Worm (Caenorhabditis elegans) whole organism, young adult: ENCODE measurements around the gene F48B9.3.

Experiments used
- B0336.3 ChIP-seq: fragments of 200-800 bp; sonication (Bioruptor generic); IDR thresholded peaks from 2 replicates; pipeline ENCODE4 v1.3.6; 2022; ENCODE audit warnings: missing genetic modification characterization, missing compliant biosample characterization
- C06A6.2 ChIP-seq: fragments of 200-800 bp; sonication (Bioruptor generic); conservative IDR thresholded peaks from 2 replicates; pipeline ENCODE4 v1.3.6; 2022; ENCODE audit warnings: missing genetic modification characterization, missing compliant biosample characterization
- D2030.7 ChIP-seq: fragments of 200-800 bp; sonication (Bioruptor generic); IDR thresholded peaks from 2 replicates; pipeline ENCODE4 v1.3.6; 2022; ENCODE audit warnings: missing genetic modification reagents, missing genetic modification characterization, missing compliant biosample characterization
- F37B4.10 ChIP-seq: fragments of 200-800 bp; sonication (Bioruptor generic); IDR thresholded peaks from 2 replicates; pipeline ENCODE4 v1.3.6; 2022; ENCODE audit warnings: missing genetic modification characterization, missing compliant biosample characterization
- F52B5.7 ChIP-seq: sonication (generic microtip); optimal IDR thresholded peaks from 2 replicates; lab custom pipeline; 2016; ENCODE audit warnings: mild to moderate bottlenecking, missing genetic modification characterization, missing compliant biosample characterization
- F55B11.4 ChIP-seq: sonication (generic microtip); optimal IDR thresholded peaks from 2 replicates; lab custom pipeline; 2016; ENCODE audit warnings: missing compliant biosample characterization, missing genetic modification characterization, borderline replicate concordance; ENCODE audit not compliant: insufficient read depth
- F57A8.1 ChIP-seq: fragments of 200-800 bp; sonication (Bioruptor generic); optimal IDR thresholded peaks from 2 replicates; lab custom pipeline; 2018; ENCODE audit warnings: mild to moderate bottlenecking, missing genetic modification characterization, moderate library complexity, missing compliant biosample characterization
- Y53G8AR.9 ChIP-seq: fragments of 200-800 bp; sonication (Bioruptor generic); conservative IDR thresholded peaks from 2 replicates; pipeline ENCODE4 v1.3.6; 2022; ENCODE audit warnings: missing genetic modification reagents, missing genetic modification characterization, missing compliant biosample characterization
- Y67H2A.10 ChIP-seq: fragments of 200-800 bp; sonication (Bioruptor generic); conservative IDR thresholded peaks from 2 replicates; pipeline ENCODE4 v1.3.6; 2022; ENCODE audit warnings: missing genetic modification reagents, missing genetic modification characterization, missing compliant biosample characterization
- Y79H2A.3 ChIP-seq: fragments of 200-800 bp; sonication (Bioruptor generic); conservative IDR thresholded peaks from 2 replicates; pipeline ENCODE4 v1.3.6; 2022; ENCODE audit warnings: missing genetic modification reagents, missing genetic modification characterization, missing compliant biosample characterization
- ZK185.1 ChIP-seq: sonication (generic microtip); optimal IDR thresholded peaks from 2 replicates; lab custom pipeline; 2016; ENCODE audit warnings: mild to moderate bottlenecking, missing genetic modification characterization, missing compliant biosample characterization; ENCODE audit not compliant: poor library complexity, severe bottlenecking
- cebp-1 ChIP-seq, 2 experiments: fragments of 200-800 bp in 1 of 2; sonication (Bioruptor generic) in 1 of 2; sonication (generic microtip) in 1 of 2; IDR thresholded peaks in 1 of 2; optimal IDR thresholded peaks in 1 of 2; 2 replicates each; pipeline versions ENCODE4 v1.3.6 to Lab custom; 2017 to 2022; ENCODE audit warnings: missing compliant biosample characterization in 2 of 2, missing genetic modification characterization in 2 of 2, mild to moderate bottlenecking in 1 of 2, missing genetic modification reagents in 1 of 2, moderate library complexity in 1 of 2
- ceh-100 ChIP-seq: fragments of 200-800 bp; sonication (Bioruptor generic); IDR thresholded peaks from 2 replicates; pipeline ENCODE4 v1.3.6; 2022; ENCODE audit warnings: missing genetic modification reagents, missing genetic modification characterization, missing compliant biosample characterization
- ceh-27 ChIP-seq: fragments of 200-800 bp; sonication (Bioruptor generic); optimal IDR thresholded peaks from 2 replicates; lab custom pipeline; 2018; ENCODE audit warnings: mild to moderate bottlenecking, missing genetic modification characterization, moderate library complexity, missing compliant biosample characterization
- ceh-91 ChIP-seq: fragments of 200-800 bp; sonication (Bioruptor generic); IDR thresholded peaks from 2 replicates; pipeline ENCODE4 v1.3.6; 2022; ENCODE audit warnings: missing genetic modification reagents, missing genetic modification characterization, missing compliant biosample characterization
- dox-1 ChIP-seq: fragments of 200-800 bp; sonication (Bioruptor generic); IDR thresholded peaks from 2 replicates; pipeline ENCODE4 v1.3.6; 2022; ENCODE audit warnings: missing genetic modification reagents, missing genetic modification characterization, missing compliant biosample characterization
- egl-18 ChIP-seq: fragments of 200-800 bp; sonication (Bioruptor generic); IDR thresholded peaks from 2 replicates; pipeline ENCODE4 v1.3.6; 2022; ENCODE audit warnings: missing genetic modification reagents, missing genetic modification characterization, missing compliant biosample characterization
- egl-44 ChIP-seq: fragments of 200-800 bp; sonication (Bioruptor generic); IDR thresholded peaks from 2 replicates; pipeline ENCODE4 v1.3.6; 2022; ENCODE audit warnings: missing genetic modification reagents, missing genetic modification characterization, missing compliant biosample characterization
- fkh-3 ChIP-seq: sonication (generic microtip); optimal IDR thresholded peaks from 2 replicates; lab custom pipeline; 2016; ENCODE audit warnings: mild to moderate bottlenecking, missing genetic modification characterization, missing compliant biosample characterization
- him-1 ChIP-seq: sonication (generic microtip); optimal IDR thresholded peaks from 2 replicates; lab custom pipeline; 2016; ENCODE audit warnings: missing genotype, missing genetic modification reagents, missing genetic modification characterization, missing compliant biosample characterization
- let-526 ChIP-seq: fragments of 200-800 bp; sonication (Bioruptor generic); IDR thresholded peaks from 2 replicates; pipeline ENCODE4 v1.3.6; 2022; ENCODE audit warnings: missing genetic modification reagents, missing genetic modification characterization, missing compliant biosample characterization
- let-607 ChIP-seq, 2 experiments: fragments of 200-800 bp in 1 of 2; sonication (Bioruptor generic) in 1 of 2; sonication (generic microtip) in 1 of 2; optimal IDR thresholded peaks; 2 replicates each; lab custom pipeline; 2016 to 2018; ENCODE audit warnings: mild to moderate bottlenecking in 2 of 2, missing compliant biosample characterization in 2 of 2, missing genetic modification characterization in 2 of 2, moderate library complexity in 2 of 2, missing genotype in 1 of 2
- lin-35 ChIP-seq, 3 experiments: fragments of 150-350 bp in 2 of 3; sonication (generic microtip) in 1 of 3; optimal IDR thresholded peaks; 2 replicates each; lab custom pipeline; 2014 to 2018; ENCODE audit warnings: missing biosample characterization in 3 of 3, missing genetic modification characterization in 3 of 3, missing genetic modification reagents in 3 of 3
- madf-3 ChIP-seq: fragments of 200-800 bp; sonication (Bioruptor generic); IDR thresholded peaks from 2 replicates; pipeline ENCODE4 v1.3.6; 2022; ENCODE audit warnings: missing genetic modification reagents, missing genetic modification characterization, missing compliant biosample characterization
- madf-6 ChIP-seq: fragments of 200-800 bp; sonication (Bioruptor generic); IDR thresholded peaks from 2 replicates; pipeline ENCODE4 v1.3.6; 2022; ENCODE audit warnings: missing genetic modification reagents, missing genetic modification characterization, missing compliant biosample characterization
- mes-4 ChIP-seq: sonication (generic microtip); optimal IDR thresholded peaks from 2 replicates; lab custom pipeline; 2016; ENCODE audit warnings: missing genotype, missing genetic modification characterization, missing compliant biosample characterization
- nfya-1 ChIP-seq: sonication (generic microtip); optimal IDR thresholded peaks from 2 replicates; lab custom pipeline; 2017; ENCODE audit warnings: antibody characterized with exemption, missing compliant biosample characterization, missing genetic modification characterization, borderline replicate concordance; ENCODE audit not compliant: insufficient read depth
- nhr-80 ChIP-seq: sonication (generic microtip); optimal IDR thresholded peaks from 2 replicates; lab custom pipeline; 2016; ENCODE audit warnings: missing genetic modification characterization, missing compliant biosample characterization
- rec-8 ChIP-seq, 2 experiments: sonication (generic microtip); optimal IDR thresholded peaks; 2 replicates each; lab custom pipeline; 2016; ENCODE audit warnings: mild to moderate bottlenecking in 2 of 2, missing genetic modification characterization in 2 of 2, missing genetic modification reagents in 2 of 2, missing genotype in 2 of 2, missing biosample characterization in 1 of 2, missing compliant biosample characterization in 1 of 2, moderate library complexity in 1 of 2
- snpc-1.3 ChIP-seq: sonication (generic microtip); optimal IDR thresholded peaks from 2 replicates; lab custom pipeline; 2017; ENCODE audit warnings: missing genetic modification characterization, mild to moderate bottlenecking, missing compliant biosample characterization, antibody characterized with exemption, moderate library complexity, missing genotype, missing genetic modification reagents; ENCODE audit not compliant: insufficient read depth
- somi-1 ChIP-seq: fragments of 200-800 bp; sonication (Bioruptor generic); optimal IDR thresholded peaks from 2 replicates; lab custom pipeline; 2018; ENCODE audit warnings: mild to moderate bottlenecking, missing genetic modification characterization, missing compliant biosample characterization
- unc-130 ChIP-seq: sonication (generic microtip); optimal IDR thresholded peaks from 2 replicates; lab custom pipeline; 2016; ENCODE audit warnings: missing genetic modification reagents, missing genetic modification characterization, missing compliant biosample characterization

F48B9.3 gene

DNA sequence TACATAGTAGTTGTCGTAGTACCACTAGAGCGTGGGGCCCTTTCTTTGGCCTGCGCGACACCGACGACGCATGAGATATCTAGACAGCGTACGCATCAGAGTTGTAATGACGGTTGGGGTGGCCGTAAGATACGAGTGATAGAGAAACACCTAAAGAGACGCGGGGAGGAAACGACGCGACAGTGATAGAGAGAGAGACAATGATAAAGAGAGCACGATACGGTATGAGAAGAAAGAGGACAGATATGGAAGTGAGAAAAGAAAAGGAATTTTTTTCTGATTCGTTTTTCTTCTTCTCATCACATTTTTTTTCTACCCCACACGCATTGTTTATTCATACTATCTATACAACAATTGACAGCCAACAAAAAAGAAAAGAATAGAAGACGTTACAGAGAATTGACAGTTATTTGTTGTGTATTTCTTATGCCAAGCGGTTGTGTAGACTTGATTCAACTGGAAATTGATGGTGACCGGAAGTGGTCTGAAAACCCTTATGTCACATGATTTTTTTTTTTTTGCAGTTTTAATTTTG, 13.6 kb downstream of the F48B9.3 start:
- TF ChIP-seq egl-18 (GFP tag; lab: Robert Waterston, UW) (no peak), nhr-80 (tag; lab: Kevin White, UChicago) (peak; percentile 57)

DNA sequence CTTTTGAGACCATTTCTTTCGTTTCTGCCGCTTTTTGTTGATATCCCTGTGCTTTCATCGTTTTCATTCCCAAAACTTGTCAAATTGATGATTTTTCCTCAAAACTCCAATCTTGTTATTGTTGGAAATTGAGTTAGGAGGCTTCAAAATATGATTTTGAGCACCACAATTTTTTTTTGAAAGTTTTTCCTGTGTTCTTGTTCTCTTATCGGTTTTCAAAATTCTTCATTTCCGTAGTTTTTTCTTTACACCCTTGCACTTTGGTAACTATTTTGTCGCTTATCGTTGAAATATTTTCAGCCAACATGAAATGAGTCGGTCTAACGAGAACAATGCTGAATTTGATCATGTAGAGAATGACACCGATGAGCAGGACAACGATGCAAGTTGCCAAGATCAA, 15.7 kb downstream of the F48B9.3 start, which contains the start of gene F48B9.1:
Gene F48B9.1 (plus strand): TSS at position 301 of the 400 bp plus-strand sequence.
- TF ChIP-seq F55B11.4 (tag; lab: Kevin White, UChicago) (no peak), nhr-80 (tag; lab: Kevin White, UChicago) (no peak), ZK185.1 (tag; lab: Kevin White, UChicago) (no peak), F57A8.1 (GFP tag; lab: Kevin White, UChicago) (no peak), madf-3 (GFP tag; lab: Robert Waterston, UW) (no peak), lin-35 (GFP tag; optimal IDR thresholded peaks at IDR 0.05; lab: Kevin White, UChicago) (no peak), fkh-3 (no peak), F37B4.10 (GFP tag; lab: Robert Waterston, UW) (no peak), Y79H2A.3 (GFP tag; lab: Robert Waterston, UW) (no peak), egl-44 (GFP tag; lab: Robert Waterston, UW) (no peak), ceh-91 (GFP tag; lab: Robert Waterston, UW) (no peak), D2030.7 (GFP tag; lab: Robert Waterston, UW) (no peak), C06A6.2 (GFP tag; lab: Robert Waterston, UW) (no peak)

DNA sequence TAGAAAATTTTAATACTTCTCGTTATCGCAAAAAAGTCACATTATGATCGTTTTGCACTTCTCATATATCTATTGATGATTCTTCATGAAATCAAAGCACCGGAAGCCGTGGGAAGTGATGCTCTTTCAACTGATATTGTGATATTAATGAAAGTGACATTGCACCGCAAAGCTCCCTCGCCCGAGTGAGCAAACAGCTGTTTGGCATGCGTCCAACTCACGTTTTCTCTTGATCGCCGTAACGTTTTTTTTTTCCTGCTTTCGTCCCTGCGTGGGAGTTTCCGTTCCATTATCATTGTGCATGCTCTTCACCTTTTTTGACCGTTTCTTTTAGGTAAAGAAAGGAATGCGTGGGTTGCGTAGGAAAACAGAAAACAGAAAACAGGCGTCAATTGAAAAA, 24.0 kb downstream of the F48B9.3 start:
- TF ChIP-seq ceh-27: no peak
- TF ChIP-seq unc-130 (GFP tag; lab: Kevin White, UChicago): no peak
- TF ChIP-seq nfya-1: no peak
- TF ChIP-seq B0336.3 (GFP tag; lab: Robert Waterston, UW): no peak
- TF ChIP-seq him-1: no peak
- TF ChIP-seq somi-1 (GFP tag; lab: Kevin White, UChicago): no peak
- no peak for TF ChIP-seq mes-4
- TF ChIP-seq, all 124 proteins: peak for 0

DNA sequence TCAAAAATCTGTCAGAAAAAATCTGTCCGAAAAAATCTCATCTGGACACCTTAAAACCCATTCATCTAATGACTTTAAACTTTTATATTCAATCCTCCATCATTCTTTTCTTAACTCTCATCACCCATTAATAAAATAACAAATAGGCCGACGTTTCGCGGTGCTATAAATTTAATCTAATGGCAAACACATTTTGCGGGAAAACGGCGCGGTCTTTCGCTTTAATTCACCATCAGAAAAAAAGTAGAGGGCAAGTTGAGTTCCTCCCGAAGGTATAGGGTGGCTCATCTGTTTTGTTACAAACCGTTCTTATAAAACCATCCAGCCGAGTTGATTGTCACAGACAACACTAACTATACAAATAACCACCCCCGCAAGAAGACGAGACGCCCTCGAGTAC, 25.9 kb downstream of the F48B9.3 start:
- TF ChIP-seq nhr-80 (tag; lab: Kevin White, UChicago) (no peak), F52B5.7 (tag; lab: Kevin White, UChicago) (no peak)

DNA sequence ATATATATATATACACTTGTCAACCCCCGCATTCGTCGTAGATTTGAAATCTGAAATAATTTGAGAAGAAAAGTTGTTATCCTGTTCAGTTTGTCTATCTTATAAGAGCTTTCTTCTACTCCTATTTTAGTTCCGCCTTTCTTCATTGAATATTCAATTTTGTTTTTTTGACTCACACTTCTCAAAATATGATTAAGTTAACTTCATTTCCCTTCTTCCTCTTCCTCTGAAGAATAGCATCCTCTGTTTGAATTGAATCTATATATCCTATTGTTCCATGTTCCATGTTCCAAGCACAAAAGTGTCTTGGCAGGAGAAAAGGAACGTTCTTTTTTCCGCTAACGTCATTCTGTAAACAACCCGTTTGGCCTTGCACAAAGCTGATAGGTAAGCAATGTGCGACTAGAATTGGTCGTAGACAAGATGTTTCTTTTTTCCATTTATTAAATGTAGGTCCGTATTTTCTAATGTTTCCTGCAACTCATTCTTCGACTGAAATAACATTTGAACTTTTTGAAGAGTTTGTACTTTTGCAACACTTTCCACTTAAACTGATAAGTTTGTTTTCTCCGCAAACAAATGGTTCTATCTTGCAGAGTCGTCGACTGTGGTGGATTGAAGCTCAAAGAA, 27.2 kb downstream of the F48B9.3 start, which contains the start of gene gap-1:
Gene gap-1 (plus strand): TSS at position 580 of the 630 bp plus-strand sequence.
- TF ChIP-seq B0336.3 (GFP tag; lab: Robert Waterston, UW) (no peak), Y53G8AR.9 (GFP tag; lab: Robert Waterston, UW) (no peak), let-526 (GFP tag; lab: Robert Waterston, UW) (no peak), madf-6 (GFP tag; lab: Robert Waterston, UW) (no peak), Y67H2A.10 (no peak), ceh-100 (GFP tag; lab: Robert Waterston, UW) (no peak)

DNA sequence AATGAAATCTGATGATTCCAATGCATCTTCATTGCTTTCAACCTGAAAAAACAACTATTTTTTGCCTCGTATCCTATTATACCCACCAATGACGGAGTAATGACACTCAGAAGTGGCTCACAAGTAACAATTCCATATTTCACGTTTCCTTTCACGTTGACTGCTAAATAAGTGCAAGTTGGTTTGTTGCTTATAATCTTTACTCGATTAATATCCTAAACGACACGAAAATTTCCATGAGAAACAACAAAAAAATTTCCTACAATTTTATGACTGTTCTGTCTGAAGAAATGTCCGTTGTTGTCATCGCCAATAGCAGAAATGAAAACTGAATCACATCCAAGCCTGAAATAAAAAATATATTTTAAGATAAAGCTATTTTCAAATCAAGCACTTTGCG, 32.6 kb downstream of the F48B9.3 start:
- TF ChIP-seq snpc-1.3 (tag; lab: Kevin White, UChicago) (no peak), rec-8 (tag; optimal IDR thresholded peaks at IDR 0.05; lab: Kevin White, UChicago) (no peak), madf-3 (GFP tag; lab: Robert Waterston, UW) (no peak), cebp-1 (GFP tag; IDR thresholded peaks at IDR 0.05; lab: Robert Waterston, UW) (no peak), cebp-1 (tag; optimal IDR thresholded peaks at IDR 0.05; lab: Kevin White, UChicago) (no peak), B0336.3 (GFP tag; lab: Robert Waterston, UW) (no peak), dox-1 (no peak), let-607 (tag; optimal IDR thresholded peaks at IDR 0.05; lab: Kevin White, UChicago) (no peak)
